Fruit fly (Drosophila melanogaster) whole organism, embryonic: Measurements from ENCODE around the gene Obp99c.

Experiments
- Bteb2 ChIP-seq: fragments of 200-800 bp; sonication (Bioruptor generic); optimal IDR thresholded peaks from 2 replicates; lab custom pipeline; 2016; ENCODE audit warnings: missing biosample characterization, missing genetic modification characterization
- CG12769 ChIP-seq: fragments of 200-800 bp; sonication (Bioruptor generic); optimal IDR thresholded peaks from 2 replicates; lab custom pipeline; 2019; ENCODE audit warnings: missing biosample characterization, mild to moderate bottlenecking, missing genetic modification characterization, moderate library complexity
- CG17802 ChIP-seq: fragments of 200-800 bp; sonication (Bioruptor generic); optimal IDR thresholded peaks from 2 replicates; lab custom pipeline; 2018; ENCODE audit warnings: missing biosample characterization, mild to moderate bottlenecking, missing genetic modification characterization, moderate library complexity
- Camta ChIP-seq: fragments of 200-800 bp; sonication (Bioruptor generic); optimal IDR thresholded peaks from 2 replicates; lab custom pipeline; 2016; ENCODE audit warnings: missing biosample characterization, missing genetic modification characterization
- so ChIP-seq: fragments of 200-800 bp; sonication (Bioruptor generic); IDR thresholded peaks from 3 replicates; pipeline ENCODE4 v1.3.6; 2022; ENCODE audit warnings: missing biosample characterization, missing genetic modification characterization

dm6 chr3R:29711434-29711833, 22.3 kb upstream of the Obp99c start:
- TF ChIP-seq Camta (GFP tag; lab: Kevin White, UChicago): peak; percentile 2
- TF ChIP-seq Bteb2 (GFP tag; lab: Kevin White, UChicago): no peak
- TF ChIP-seq so (GFP tag; lab: Robert Waterston, UW): no peak
- no peak for TF ChIP-seq CG17802
- no peak for TF ChIP-seq CG12769 (tag; lab: Kevin White, UChicago)
